Fruit fly (Drosophila melanogaster) whole organism, embryonic: ENCODE measurements around the gene CG6094.

Experiments
- Adf1 ChIP-seq: fragments of 200-800 bp; sonication (Bioruptor generic); IDR thresholded peaks from 2 replicates; pipeline ENCODE4 v1.3.6; 2022; ENCODE audit warnings: missing biosample characterization, missing genetic modification characterization
- Atf-2 ChIP-seq: fragments of 200-800 bp; sonication (Bioruptor generic); optimal IDR thresholded peaks from 2 replicates; lab custom pipeline; 2016; ENCODE audit warnings: missing biosample characterization, missing genetic modification characterization
- Awh ChIP-seq: fragments of 200-800 bp; sonication (Bioruptor generic); IDR thresholded peaks from 2 replicates; pipeline ENCODE4, ENCODE4 v1.3.6; 2022; ENCODE audit warnings: missing biosample characterization, missing genetic modification characterization
- B-H1 ChIP-seq: fragments of 200-800 bp; sonication (Bioruptor generic); IDR thresholded peaks from 3 replicates; pipeline ENCODE4 v1.3.6; 2022; ENCODE audit warnings: missing biosample characterization, missing genetic modification characterization
- Blimp-1 ChIP-seq: fragments of 200-800 bp; sonication (Bioruptor generic); optimal IDR thresholded peaks from 3 replicates; lab custom pipeline; 2018; ENCODE audit warnings: missing biosample characterization, missing genetic modification characterization, mild to moderate bottlenecking, moderate library complexity, missing genetic modification reagents
- CG10654 ChIP-seq: fragments of 200-800 bp; sonication (Bioruptor generic); optimal IDR thresholded peaks from 2 replicates; lab custom pipeline; 2016; ENCODE audit warnings: missing biosample characterization, missing genetic modification characterization
- CG12744 ChIP-seq: fragments of 200-800 bp; sonication (Bioruptor generic); optimal IDR thresholded peaks from 2 replicates; lab custom pipeline; 2016; ENCODE audit warnings: missing biosample characterization, missing genetic modification characterization
- CG13894 ChIP-seq: fragments of 200-800 bp; sonication (Bioruptor generic); optimal IDR thresholded peaks from 3 replicates; lab custom pipeline; 2018; ENCODE audit warnings: missing biosample characterization, mild to moderate bottlenecking, missing genetic modification characterization, moderate library complexity
- CG14014 ChIP-seq: fragments of 200-800 bp; sonication (Bioruptor generic); IDR thresholded peaks from 2 replicates; pipeline ENCODE4 v1.3.6; 2022; ENCODE audit warnings: missing biosample characterization, missing genetic modification characterization
- CG15696 ChIP-seq: fragments of 200-800 bp; sonication (Bioruptor generic); optimal IDR thresholded peaks from 2 replicates; lab custom pipeline; 2019; ENCODE audit warnings: missing biosample characterization, mild to moderate bottlenecking, missing genetic modification characterization, moderate library complexity
- CG1603 ChIP-seq: fragments of 200-800 bp; sonication (Bioruptor generic); optimal IDR thresholded peaks from 2 replicates; lab custom pipeline; 2019; ENCODE audit warnings: missing biosample characterization, mild to moderate bottlenecking, missing genetic modification characterization, moderate library complexity
- CG16779 ChIP-seq: fragments of 200-800 bp; sonication (Bioruptor generic); IDR thresholded peaks from 2 replicates; pipeline ENCODE4 v1.3.6; 2022; ENCODE audit warnings: missing biosample characterization, missing genetic modification characterization
- CG16813 ChIP-seq: fragments of 200-800 bp; sonication (Bioruptor generic); IDR thresholded peaks from 3 replicates; pipeline ENCODE4 v1.3.6; 2022; ENCODE audit warnings: missing biosample characterization, missing genetic modification characterization; ENCODE audit not compliant: partially characterized antibody
- CG17328 ChIP-seq: fragments of 200-800 bp; sonication (Bioruptor generic); IDR thresholded peaks from 2 replicates; pipeline ENCODE4 v1.3.6; 2022; ENCODE audit warnings: missing biosample characterization, missing genetic modification characterization
- CG17829 ChIP-seq: fragments of 200-800 bp; optimal IDR thresholded peaks from 2 replicates; lab custom pipeline; 2019; ENCODE audit warnings: missing biosample characterization, mild to moderate bottlenecking, missing genetic modification characterization, moderate library complexity
- CG18764 ChIP-seq: fragments of 200-800 bp; sonication (Bioruptor generic); optimal IDR thresholded peaks from 3 replicates; lab custom pipeline; 2016; ENCODE audit warnings: missing biosample characterization, missing genetic modification characterization
- CG2875 ChIP-seq: fragments of 200-800 bp; sonication (Bioruptor generic); optimal IDR thresholded peaks from 2 replicates; lab custom pipeline; 2017; ENCODE audit warnings: missing biosample characterization, mild to moderate bottlenecking, missing genetic modification characterization, missing genetic modification reagents
- CG30431 ChIP-seq: fragments of 200-800 bp; sonication (Bioruptor generic); optimal IDR thresholded peaks from 2 replicates; lab custom pipeline; 2017; ENCODE audit warnings: missing biosample characterization, missing genetic modification characterization
- CG31441 ChIP-seq: fragments of 200-800 bp; sonication (Bioruptor generic); IDR thresholded peaks from 2 replicates; pipeline ENCODE4 v1.3.6; 2022; ENCODE audit warnings: missing biosample characterization, missing genetic modification characterization
- CG34224 ChIP-seq: fragments of 200-800 bp; sonication (Bioruptor generic); IDR thresholded peaks from 3 replicates; pipeline ENCODE4 v1.3.6; 2022; ENCODE audit warnings: missing biosample characterization, missing genetic modification characterization; ENCODE audit not compliant: partially characterized antibody
- CG4730 ChIP-seq: fragments of 200-800 bp; sonication (Bioruptor generic); IDR thresholded peaks from 2 replicates; pipeline ENCODE4 v1.3.6; 2022; ENCODE audit warnings: missing biosample characterization, missing genetic modification characterization
- CG5245 ChIP-seq: fragments of 200-800 bp; sonication (Bioruptor generic); optimal IDR thresholded peaks from 3 replicates; lab custom pipeline; 2016; ENCODE audit warnings: missing biosample characterization, missing genetic modification characterization
- CG8944 ChIP-seq: fragments of 200-800 bp; sonication (Bioruptor generic); optimal IDR thresholded peaks from 3 replicates; lab custom pipeline; 2016; ENCODE audit warnings: missing biosample characterization, missing genetic modification characterization
- CTCF ChIP-seq: fragments of 200-800 bp; sonication (Bioruptor generic); optimal IDR thresholded peaks from 2 replicates; lab custom pipeline; 2017; ENCODE audit warnings: missing biosample characterization, mild to moderate bottlenecking, missing genetic modification characterization, moderate library complexity
- Dbx ChIP-seq: fragments of 200-800 bp; sonication (Bioruptor generic); IDR thresholded peaks from 3 replicates; pipeline ENCODE4 v1.3.6; 2022; ENCODE audit warnings: missing biosample characterization, missing genetic modification characterization
- Doc3 ChIP-seq: fragments of 200-800 bp; sonication (Bioruptor generic); IDR thresholded peaks from 3 replicates; pipeline ENCODE4 v1.3.6; 2022; ENCODE audit warnings: missing biosample characterization, missing genetic modification characterization; ENCODE audit not compliant: partially characterized antibody
- Drgx ChIP-seq: fragments of 200-800 bp; sonication (Bioruptor generic); IDR thresholded peaks from 2 replicates; pipeline ENCODE4 v1.3.6; 2022; ENCODE audit warnings: missing biosample characterization, missing genetic modification characterization
- Lpt ChIP-seq: fragments of >200 bp; optimal IDR thresholded peaks from 2 replicates; lab custom pipeline; 2018; ENCODE audit warnings: missing biosample characterization, missing genetic modification characterization
- Meics ChIP-seq: fragments of 200-800 bp; sonication (Bioruptor generic); optimal IDR thresholded peaks from 2 replicates; lab custom pipeline; 2017; ENCODE audit warnings: missing biosample characterization, mild to moderate bottlenecking, missing genetic modification characterization
- NfI ChIP-seq: fragments of 200-800 bp; sonication (Bioruptor generic); optimal IDR thresholded peaks from 3 replicates; lab custom pipeline; 2018; ENCODE audit warnings: missing biosample characterization, mild to moderate bottlenecking, missing genetic modification characterization, moderate library complexity
- Xrp1 ChIP-seq: fragments of 200-800 bp; sonication (Bioruptor generic); IDR thresholded peaks from 2 replicates; pipeline ENCODE4 v1.3.6; 2022; ENCODE audit warnings: missing biosample characterization, missing genetic modification characterization
- chif ChIP-seq, 2 experiments: fragments of 200-800 bp; sonication (Bioruptor generic); optimal IDR thresholded peaks; 3 replicates each; lab custom pipeline; 2016; ENCODE audit warnings: missing biosample characterization in 2 of 2, missing genetic modification characterization in 2 of 2
- chm ChIP-seq: fragments of 200-800 bp; sonication (Bioruptor generic); IDR thresholded peaks from 2 replicates; pipeline ENCODE4 v1.3.6; 2022; ENCODE audit warnings: missing biosample characterization, missing genetic modification characterization
- dan ChIP-seq: fragments of 200-800 bp; sonication (Bioruptor generic); IDR thresholded peaks from 2 replicates; pipeline ENCODE4 v1.3.6; 2022; ENCODE audit warnings: missing biosample characterization, missing genetic modification characterization
- disco-r ChIP-seq: fragments of 200-800 bp; sonication (Bioruptor generic); optimal IDR thresholded peaks from 2 replicates; lab custom pipeline; 2016; ENCODE audit warnings: missing biosample characterization, missing genetic modification characterization
- dpn ChIP-seq, 2 experiments: fragments of 200-800 bp; sonication (Bioruptor generic); optimal IDR thresholded peaks; 3 replicates each; lab custom pipeline; 2016; ENCODE audit warnings: missing biosample characterization in 2 of 2, missing genetic modification characterization in 2 of 2
- exex ChIP-seq: fragments of 200-800 bp; sonication (Bioruptor generic); optimal IDR thresholded peaks from 4 replicates; lab custom pipeline; 2018; ENCODE audit warnings: missing biosample characterization, mild to moderate bottlenecking, missing genetic modification characterization, moderate library complexity
- grn ChIP-seq: fragments of 200-800 bp; sonication (Bioruptor generic); optimal IDR thresholded peaks from 3 replicates; lab custom pipeline; 2017; ENCODE audit warnings: missing biosample characterization, missing genetic modification characterization
- ham ChIP-seq: fragments of 200-800 bp; sonication (Bioruptor generic); IDR thresholded peaks from 2 replicates; pipeline ENCODE4 v1.3.6; 2022; ENCODE audit warnings: missing biosample characterization, missing genetic modification characterization
- hkb ChIP-seq, 2 experiments: fragments of 200-800 bp in 1 of 2; fragments of >200 bp in 1 of 2; sonication (Bioruptor generic) in 1 of 2; IDR thresholded peaks in 1 of 2; optimal IDR thresholded peaks in 1 of 2; 2 replicates each; pipeline versions ENCODE4 v1.3.6 to Lab custom; 2017 to 2022; ENCODE audit warnings: missing biosample characterization in 1 of 2, missing genetic modification characterization in 1 of 2
- inv ChIP-seq: fragments of 200-800 bp; sonication (Bioruptor generic); IDR thresholded peaks from 2 replicates; pipeline ENCODE4 v1.3.6; 2022; ENCODE audit warnings: missing biosample characterization, missing genetic modification characterization; ENCODE audit not compliant: partially characterized antibody
- kni ChIP-seq: fragments of 200-800 bp; sonication (Bioruptor generic); optimal IDR thresholded peaks from 3 replicates; lab custom pipeline; 2017; ENCODE audit warnings: mild to moderate bottlenecking, missing biosample characterization, missing genetic modification reagents, missing genetic modification characterization
- knrl ChIP-seq: fragments of 200-800 bp; sonication (Bioruptor generic); IDR thresholded peaks from 3 replicates; pipeline ENCODE4 v1.3.6; 2022; ENCODE audit warnings: missing biosample characterization, missing genetic modification characterization; ENCODE audit not compliant: partially characterized antibody
- nau ChIP-seq: fragments of 200-800 bp; sonication (Bioruptor generic); optimal IDR thresholded peaks from 3 replicates; lab custom pipeline; 2017; ENCODE audit warnings: missing biosample characterization, mild to moderate bottlenecking, missing genetic modification characterization, missing genetic modification reagents
- odd ChIP-seq: fragments of 200-800 bp; sonication (Bioruptor generic); optimal IDR thresholded peaks from 2 replicates; lab custom pipeline; 2017; ENCODE audit warnings: missing biosample characterization, mild to moderate bottlenecking, missing genetic modification characterization
- ranshi ChIP-seq: fragments of 200-800 bp; sonication (Bioruptor generic); IDR thresholded peaks from 2 replicates; pipeline ENCODE4 v1.3.6; 2022; ENCODE audit warnings: missing biosample characterization, missing genetic modification characterization
- sd ChIP-seq: fragments of 200-800 bp; sonication (Bioruptor generic); optimal IDR thresholded peaks from 3 replicates; lab custom pipeline; 2018; ENCODE audit warnings: missing biosample characterization, mild to moderate bottlenecking, missing genetic modification characterization, moderate library complexity
- sens ChIP-seq: fragments of 200-800 bp; sonication (Bioruptor generic); peaks from one replicate; lab custom pipeline; 2016; ENCODE audit warnings: missing biosample characterization, missing genetic modification characterization
- shn ChIP-seq: fragments of 200-800 bp; sonication (Bioruptor generic); optimal IDR thresholded peaks from 3 replicates; lab custom pipeline; 2016; ENCODE audit warnings: missing biosample characterization, missing genetic modification characterization
- tna ChIP-seq: fragments of 200-800 bp; sonication (Bioruptor generic); IDR thresholded peaks from 2 replicates; pipeline ENCODE4 v1.3.6; 2022; ENCODE audit warnings: missing biosample characterization, missing genetic modification characterization; ENCODE audit not compliant: partially characterized antibody
- usp ChIP-seq: fragments of >200 bp; optimal IDR thresholded peaks from 2 replicates; lab custom pipeline; 2017; ENCODE audit warnings: missing biosample characterization, missing genetic modification characterization

The CG6094 gene

dm6 chr2L:10552807-10553206 is 45.9 kb downstream of the CG6094 start (continued):
- TF ChIP-seq Xrp1 (GFP tag; lab: Robert Waterston, UW) (peak; percentile 79), chif (GFP tag; optimal IDR thresholded peaks at IDR 0.05; lab: Kevin White, UChicago) (peak; percentile 21 to 42), dan (GFP tag; lab: Robert Waterston, UW) (no peak), chm (GFP tag; lab: Robert Waterston, UW) (peak; percentile 66; the same call in 1 of the 2 replicates), ham (no peak), CG5245 (GFP tag; lab: Kevin White, UChicago) (no peak), tna (GFP tag; lab: Robert Waterston, UW) (no peak), B-H1 (GFP tag; lab: Robert Waterston, UW) (no peak), ranshi (GFP tag; lab: Robert Waterston, UW) (peak; percentile 49; the same call in 1 of the 2 replicates), Atf-2 (no peak), Drgx (GFP tag; lab: Robert Waterston, UW) (no peak), Adf1 (no peak), knrl (GFP tag; lab: Robert Waterston, UW) (no peak), disco-r (GFP tag; lab: Kevin White, UChicago) (no peak), CG8944 (GFP tag; lab: Kevin White, UChicago) (no peak), Doc3 (GFP tag; lab: Robert Waterston, UW) (no peak), Awh (GFP tag; lab: Robert Waterston, UW) (0 out of 2 replicates have a peak, but pooled peaks have one; percentile 25), Lpt (GFP tag; lab: Kevin White, UChicago) (no peak), CG17328 (no peak), Dbx (GFP tag; lab: Robert Waterston, UW) (no peak), NfI (GFP tag; lab: Kevin White, UChicago) (no peak), odd (GFP tag; lab: Kevin White, UChicago) (peak; percentile 36), CG16779 (no peak), shn (GFP tag; lab: Kevin White, UChicago) (no peak), CG10654 (no peak), CG17829 (tag; lab: Kevin White, UChicago) (no peak), CG1603 (tag; lab: Kevin White, UChicago) (peak; percentile 64), CG16813 (no peak), Meics (GFP tag; lab: Kevin White, UChicago) (peak; percentile 24), usp (GFP tag; lab: Kevin White, UChicago) (no peak), CG2875 (GFP tag; lab: Kevin White, UChicago) (peak; percentile 51), nau (GFP tag; lab: Kevin White, UChicago) (peak; percentile 41), hkb (optimal IDR thresholded peaks at IDR 0.05; lab: Kevin White, UChicago) (no peak), hkb (GFP tag; IDR thresholded peaks at IDR 0.05; lab: Robert Waterston, UW) (0 out of 2 replicates have a peak, but pooled peaks have one; percentile 25), CG30431 (GFP tag; lab: Kevin White, UChicago) (no peak), sd (tag; lab: Kevin White, UChicago) (peak; percentile 35), CTCF (GFP tag; lab: Kevin White, UChicago) (no peak), CG14014 (peak; percentile 31; the same call in 1 of the 2 replicates), Blimp-1 (GFP tag; lab: Kevin White, UChicago) (peak; percentile 34), CG4730 (no peak), CG34224 (GFP tag; lab: Robert Waterston, UW) (no peak), CG18764 (peak; percentile 15), kni (peak; percentile 17), grn (GFP tag; lab: Kevin White, UChicago) (peak; percentile 87), exex (tag; lab: Kevin White, UChicago) (peak; percentile 36), dpn (GFP tag; optimal IDR thresholded peaks at IDR 0.05; lab: Kevin White, UChicago) (peak in 1 of 2 experiments; percentile 4), CG15696 (tag; lab: Kevin White, UChicago) (peak; percentile 82), CG13894 (tag; lab: Kevin White, UChicago) (no peak), sens (GFP tag; lab: Kevin White, UChicago) (peak; percentile 84), CG31441 (GFP tag; lab: Robert Waterston, UW) (0 out of 2 replicates have a peak, but pooled peaks have one; percentile 17), CG12744 (GFP tag; lab: Kevin White, UChicago) (no peak), inv (GFP tag; lab: Robert Waterston, UW) (no peak)
